Fruit fly (Drosophila melanogaster) Kc167 (cell line): ENCODE measurements around the gene Npc2e.

Experiments
- Myc ChIP-seq: fragments of >200 bp; optimal IDR thresholded peaks from 2 replicates; lab custom pipeline; 2017; ENCODE audit warnings: missing external identifiers
- Sin3A ChIP-seq: fragments of >200 bp; optimal IDR thresholded peaks from 2 replicates; lab custom pipeline; 2018; ENCODE audit warnings: missing external identifiers
- h ChIP-seq: fragments of >200 bp; optimal IDR thresholded peaks from 3 replicates; lab custom pipeline; 2018; ENCODE audit warnings: missing external identifiers
- insv ChIP-seq: fragments of >200 bp; optimal IDR thresholded peaks from 3 replicates; lab custom pipeline; 2018; ENCODE audit warnings: missing external identifiers
- psq ChIP-seq: fragments of >200 bp; optimal IDR thresholded peaks from 2 replicates; lab custom pipeline; 2017; ENCODE audit warnings: missing external identifiers
- ttk ChIP-seq: sonication (Bioruptor generic); optimal IDR thresholded peaks from 2 replicates; lab custom pipeline; 2017; ENCODE audit warnings: missing external identifiers

DNA sequence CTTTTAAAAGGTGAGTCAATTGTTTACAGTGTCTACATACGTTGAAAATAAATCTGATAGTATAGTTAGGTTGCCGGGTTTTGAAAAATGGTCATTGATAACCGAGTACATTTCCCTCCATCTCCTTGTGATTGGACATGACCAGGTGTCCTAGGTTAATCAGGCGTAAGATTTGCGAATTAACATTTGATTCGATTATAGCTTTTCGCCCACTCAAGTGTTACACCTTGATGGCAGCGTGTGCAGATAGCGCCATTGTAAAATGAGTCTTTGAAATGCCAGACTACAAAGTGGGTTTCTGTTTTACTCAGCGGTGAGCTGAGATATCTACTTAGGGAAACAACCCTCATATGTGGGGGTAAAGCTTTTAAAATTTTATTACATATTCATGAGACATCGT lies 1.9 kb downstream of the Npc2e start:
- no peak for TF ChIP-seq Myc (lab: Kevin White, UChicago)
- TF ChIP-seq insv (lab: Kevin White, UChicago) = no peak
- TF ChIP-seq ttk (lab: Kevin White, UChicago) = no peak
- no peak for TF ChIP-seq psq (lab: Kevin White, UChicago)
- TF ChIP-seq h (lab: Kevin White, UChicago) = no peak
- TF ChIP-seq Sin3A (lab: Kevin White, UChicago) = no peak
